Fruit fly (Drosophila melanogaster) whole organism, embryonic: ENCODE data around the gene MESK4.
"Not testable (repeated sequence)": the region's sequence is repeated elsewhere in the genome, so short reads cannot be mapped to it uniquely, and the experiment has no call there.

Experiments
- CG10321 ChIP-seq: fragments of 200-800 bp; sonication (Bioruptor generic); IDR thresholded peaks from 2 replicates; pipeline ENCODE4 v1.3.6; 2022; ENCODE audit warnings: missing biosample characterization, missing genetic modification characterization
- CG11093 ChIP-seq: fragments of 200-800 bp; sonication (Bioruptor generic); IDR thresholded peaks from 3 replicates; pipeline ENCODE4 v1.3.6; 2022; ENCODE audit warnings: missing biosample characterization, missing genetic modification characterization
- CG11456 ChIP-seq: fragments of 200-800 bp; sonication (Bioruptor generic); IDR thresholded peaks from 3 replicates; pipeline ENCODE4 v1.3.6; 2022; ENCODE audit warnings: missing biosample characterization, missing genetic modification characterization
- CG11695 ChIP-seq: fragments of 200-800 bp; sonication (Bioruptor generic); IDR thresholded peaks from 3 replicates; pipeline ENCODE4 v1.3.6; 2022; ENCODE audit warnings: missing biosample characterization, missing genetic modification characterization
- CG12942 ChIP-seq: fragments of 200-800 bp; sonication (Bioruptor generic); optimal IDR thresholded peaks from 3 replicates; lab custom pipeline; 2016; ENCODE audit warnings: missing biosample characterization, missing genetic modification characterization
- CG13894 ChIP-seq: fragments of 200-800 bp; sonication (Bioruptor generic); optimal IDR thresholded peaks from 3 replicates; lab custom pipeline; 2018; ENCODE audit warnings: missing biosample characterization, mild to moderate bottlenecking, missing genetic modification characterization, moderate library complexity
- CG14860 ChIP-seq: fragments of 200-800 bp; sonication (Bioruptor generic); IDR thresholded peaks from 3 replicates; pipeline ENCODE4 v1.3.6; 2022; ENCODE audit warnings: missing biosample characterization, missing genetic modification characterization; ENCODE audit not compliant: partially characterized antibody
- CG1529 ChIP-seq: fragments of 200-800 bp; sonication (Bioruptor generic); optimal IDR thresholded peaks from 3 replicates; lab custom pipeline; 2018; ENCODE audit warnings: missing biosample characterization, missing genetic modification characterization
- CG16815 ChIP-seq: fragments of 200-800 bp; sonication (Bioruptor generic); optimal IDR thresholded peaks from 3 replicates; lab custom pipeline; 2017; ENCODE audit warnings: missing biosample characterization, mild to moderate bottlenecking, missing genetic modification characterization
- CG16863 ChIP-seq: fragments of 200-800 bp; sonication (Bioruptor generic); optimal IDR thresholded peaks from 3 replicates; lab custom pipeline; 2016; ENCODE audit warnings: missing biosample characterization, missing genetic modification characterization
- CG17912 ChIP-seq: fragments of 200-800 bp; sonication (Bioruptor generic); optimal IDR thresholded peaks from 2 replicates; lab custom pipeline; 2018; ENCODE audit warnings: missing biosample characterization, mild to moderate bottlenecking, missing genetic modification characterization
- CG1832 ChIP-seq: fragments of 200-800 bp; sonication (Bioruptor generic); optimal IDR thresholded peaks from 2 replicates; lab custom pipeline; 2017; ENCODE audit warnings: missing biosample characterization, mild to moderate bottlenecking, missing genetic modification characterization, inconsistent platforms
- CG32532 ChIP-seq: fragments of 200-800 bp; sonication (Bioruptor generic); IDR thresholded peaks from 2 replicates; pipeline ENCODE4 v1.3.6; 2022; ENCODE audit warnings: missing biosample characterization, missing genetic modification characterization
- CG32772 ChIP-seq: fragments of 200-800 bp; sonication (Bioruptor generic); IDR thresholded peaks from 2 replicates; pipeline ENCODE4 v1.3.6; 2022; ENCODE audit warnings: missing biosample characterization, missing genetic modification characterization
- CG6272 ChIP-seq: fragments of 200-800 bp; sonication (Bioruptor generic); IDR thresholded peaks from 2 replicates; pipeline ENCODE4 v1.3.6; 2022; ENCODE audit warnings: missing biosample characterization, missing genetic modification characterization
- CG6765 ChIP-seq: fragments of 200-800 bp; sonication (Bioruptor generic); optimal IDR thresholded peaks from 3 replicates; lab custom pipeline; 2017; ENCODE audit warnings: missing biosample characterization, mild to moderate bottlenecking, missing genetic modification characterization
- CG7987 ChIP-seq: fragments of 200-800 bp; sonication (Bioruptor generic); optimal IDR thresholded peaks from 2 replicates; lab custom pipeline; 2018; ENCODE audit warnings: missing biosample characterization, mild to moderate bottlenecking, missing genetic modification characterization, moderate library complexity
- Deaf1 ChIP-seq: fragments of 200-800 bp; optimal IDR thresholded peaks from 3 replicates; lab custom pipeline; 2019; ENCODE audit warnings: missing biosample characterization, mild to moderate bottlenecking, missing genetic modification characterization, moderate library complexity
- Dref ChIP-seq: fragments of 200-800 bp; sonication (Bioruptor generic); IDR thresholded peaks from 2 replicates; pipeline ENCODE4 v1.3.6; 2022; ENCODE audit warnings: missing biosample characterization, missing genetic modification characterization
- Drgx ChIP-seq: fragments of 200-800 bp; sonication (Bioruptor generic); IDR thresholded peaks from 2 replicates; pipeline ENCODE4 v1.3.6; 2022; ENCODE audit warnings: missing biosample characterization, missing genetic modification characterization
- Fer1 ChIP-seq: fragments of 200-800 bp; sonication (Bioruptor generic); optimal IDR thresholded peaks from 2 replicates; lab custom pipeline; 2017; ENCODE audit warnings: missing biosample characterization, mild to moderate bottlenecking, missing genetic modification characterization
- GATAe ChIP-seq: fragments of 200-800 bp; sonication (Bioruptor generic); conservative IDR thresholded peaks from 2 replicates; pipeline ENCODE4 v1.3.6; 2022; ENCODE audit warnings: missing biosample characterization, missing genetic modification characterization
- Med ChIP-seq: fragments of 200-800 bp; sonication (Bioruptor generic); peaks from one replicate; lab custom pipeline; 2016; ENCODE audit warnings: missing biosample characterization, missing genetic modification characterization, mild to moderate bottlenecking, inconsistent platforms, moderate library complexity
- Nf-YB ChIP-seq: fragments of 200-800 bp; sonication (Bioruptor generic); optimal IDR thresholded peaks from 3 replicates; lab custom pipeline; 2019; ENCODE audit warnings: missing biosample characterization, mild to moderate bottlenecking, missing genetic modification characterization, moderate library complexity
- Nf-YC ChIP-seq: fragments of 200-800 bp; optimal IDR thresholded peaks from 3 replicates; lab custom pipeline; 2019; ENCODE audit warnings: missing biosample characterization, mild to moderate bottlenecking, missing genetic modification characterization, moderate library complexity
- Ptx1 ChIP-seq: fragments of 200-800 bp; sonication (Bioruptor generic); IDR thresholded peaks from 2 replicates; pipeline ENCODE4 v1.3.6; 2022; ENCODE audit warnings: missing biosample characterization, missing genetic modification characterization
- Sox100B ChIP-seq: fragments of 200-800 bp; sonication (Bioruptor generic); optimal IDR thresholded peaks from 3 replicates; lab custom pipeline; 2018; ENCODE audit warnings: missing biosample characterization, mild to moderate bottlenecking, missing genetic modification characterization
- abd-A ChIP-seq: fragments of 200-800 bp; sonication (Bioruptor generic); optimal IDR thresholded peaks from 3 replicates; lab custom pipeline; 2019; ENCODE audit warnings: missing biosample characterization, mild to moderate bottlenecking, missing genetic modification characterization, moderate library complexity
- ac ChIP-seq: fragments of 200-800 bp; sonication (Bioruptor generic); optimal IDR thresholded peaks from 3 replicates; lab custom pipeline; 2017; ENCODE audit warnings: missing biosample characterization, mild to moderate bottlenecking, missing genetic modification characterization
- cg ChIP-seq: fragments of 200-800 bp; sonication (Bioruptor generic); optimal IDR thresholded peaks from 3 replicates; lab custom pipeline; 2019; ENCODE audit warnings: missing biosample characterization, mild to moderate bottlenecking, missing genetic modification characterization, moderate library complexity
- dm ChIP-seq: fragments of 200-800 bp; sonication (Bioruptor generic); optimal IDR thresholded peaks from 3 replicates; lab custom pipeline; 2016; ENCODE audit warnings: missing biosample characterization, missing genetic modification characterization
- dmrt99B ChIP-seq: fragments of 200-800 bp; sonication (Bioruptor generic); optimal IDR thresholded peaks from 2 replicates; lab custom pipeline; 2018; ENCODE audit warnings: missing biosample characterization, mild to moderate bottlenecking, missing genetic modification characterization, moderate library complexity
- ewg ChIP-seq: fragments of 200-800 bp; sonication (Bioruptor generic); optimal IDR thresholded peaks from 3 replicates; lab custom pipeline; 2017; ENCODE audit warnings: mild to moderate bottlenecking, missing biosample characterization, missing genetic modification reagents, missing genetic modification characterization
- h ChIP-seq: fragments of >200 bp; optimal IDR thresholded peaks from 2 replicates; lab custom pipeline; 2017
- nerfin-1 ChIP-seq: fragments of 200-800 bp; sonication (Bioruptor generic); optimal IDR thresholded peaks from 3 replicates; lab custom pipeline; 2019; ENCODE audit warnings: missing biosample characterization, mild to moderate bottlenecking, missing genetic modification characterization, moderate library complexity
- nerfin-2 ChIP-seq: fragments of 200-800 bp; sonication (Bioruptor generic); IDR thresholded peaks from 2 replicates; pipeline ENCODE4 v1.3.6; 2022; ENCODE audit warnings: missing biosample characterization, missing genetic modification characterization; ENCODE audit not compliant: partially characterized antibody
- sc ChIP-seq, 3 experiments: fragments of >200 bp in 2 of 3; fragments of 200-800 bp in 1 of 3; sonication (Bioruptor generic) in 1 of 3; optimal IDR thresholded peaks; 2 replicates in 2 of 3; 3 replicates in 1 of 3; lab custom pipeline; 2017; ENCODE audit warnings: mild to moderate bottlenecking in 1 of 3, missing biosample characterization in 1 of 3, missing genetic modification characterization in 1 of 3, missing genetic modification reagents in 1 of 3
- seq ChIP-seq: fragments of 200-800 bp; sonication (Bioruptor generic); IDR thresholded peaks from 2 replicates; pipeline ENCODE4 v1.3.6; 2022; ENCODE audit warnings: missing biosample characterization, missing genetic modification characterization
- sima ChIP-seq: fragments of 200-800 bp; sonication (Bioruptor generic); optimal IDR thresholded peaks from 2 replicates; lab custom pipeline; 2016; ENCODE audit warnings: missing biosample characterization, missing genetic modification characterization
- slou ChIP-seq: fragments of 200-800 bp; sonication (Bioruptor generic); optimal IDR thresholded peaks from 3 replicates; lab custom pipeline; 2016; ENCODE audit warnings: missing biosample characterization, missing genetic modification characterization
- toy ChIP-seq: fragments of 200-800 bp; sonication (Bioruptor generic); IDR thresholded peaks from 2 replicates; pipeline ENCODE4 v1.3.6; 2022; ENCODE audit warnings: missing biosample characterization, missing genetic modification characterization
- vnd ChIP-seq: fragments of 200-800 bp; sonication (Bioruptor generic); IDR thresholded peaks from 3 replicates; pipeline ENCODE4 v1.3.6; 2022; ENCODE audit warnings: missing biosample characterization, missing genetic modification characterization; ENCODE audit not compliant: partially characterized antibody
- zfh2 ChIP-seq: fragments of 200-800 bp; sonication (Bioruptor generic); optimal IDR thresholded peaks from 2 replicates; lab custom pipeline; 2016; ENCODE audit warnings: missing biosample characterization, missing genetic modification characterization

MESK4 gene

DNA sequence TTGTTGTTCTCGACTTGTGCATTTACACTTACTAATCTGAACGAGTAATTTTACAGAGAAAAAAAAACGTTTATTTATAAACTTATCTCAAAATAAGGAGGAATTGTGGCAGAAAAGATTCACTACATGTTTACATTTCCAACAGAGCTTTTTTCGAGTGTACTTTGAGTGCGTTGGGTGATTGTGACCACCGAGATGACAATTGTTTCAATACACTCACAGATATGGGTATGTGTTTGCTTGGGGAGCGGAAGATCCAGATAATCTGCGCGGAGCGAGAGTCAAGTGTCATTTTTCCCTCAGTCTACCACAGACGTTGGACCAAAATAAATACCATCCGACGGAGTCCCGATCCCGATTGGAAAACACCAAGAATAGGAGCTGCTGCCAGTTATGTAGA, at the start of gene MESK4:
Gene MESK4, plus strand, starts transcription at position 301 of the 400 bp plus-strand sequence.
- not testable (repeated sequence) for TF ChIP-seq GATAe (GFP tag; lab: Robert Waterston, UW); nerfin-2; dmrt99B (tag; lab: Kevin White, UChicago)

DNA sequence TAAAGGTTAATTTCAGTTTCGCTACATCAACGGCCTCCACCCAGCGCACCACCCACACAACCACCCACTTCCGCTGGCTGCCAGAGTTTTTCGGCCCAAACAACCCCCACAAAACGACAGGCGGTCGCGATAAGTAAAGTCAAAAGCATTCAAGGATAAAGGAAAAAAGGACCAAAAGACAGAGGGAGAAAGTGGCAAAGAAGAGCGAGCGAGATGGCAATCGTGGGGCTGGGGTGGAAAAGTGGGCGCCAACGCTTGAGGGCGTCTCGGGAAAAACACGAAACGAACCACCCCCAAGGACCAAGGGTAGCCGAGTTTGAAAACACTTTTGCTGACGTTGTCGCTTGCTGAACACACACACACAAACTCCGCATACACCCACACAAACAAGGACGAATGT, 48.1 kb upstream of the MESK4 start:
- no peak for TF ChIP-seq CG32532 (GFP tag; lab: Robert Waterston, UW)
- TF ChIP-seq sc (optimal IDR thresholded peaks at IDR 0.05; lab: Kevin White, UChicago), result no peak
- no peak for TF ChIP-seq sc (GFP tag; optimal IDR thresholded peaks at IDR 0.05; lab: Kevin White, UChicago)
- peak; percentile 45 for TF ChIP-seq cg (GFP tag; lab: Kevin White, UChicago)
- peak; percentile 75 for TF ChIP-seq Nf-YB
- no peak for TF ChIP-seq CG11695 (GFP tag; lab: Robert Waterston, UW)
- TF ChIP-seq CG6272, result no peak
- TF ChIP-seq CG11093, result no peak
- TF ChIP-seq ac, result no peak
- TF ChIP-seq h (lab: Kevin White, UChicago), result no peak
- TF ChIP-seq abd-A (tag; lab: Kevin White, UChicago), result peak; percentile 66
- no peak for TF ChIP-seq dm
- TF ChIP-seq CG17912 (GFP tag; lab: Kevin White, UChicago), result no peak
- TF ChIP-seq zfh2 (GFP tag; lab: Kevin White, UChicago), result no peak
- peak; percentile 42 for TF ChIP-seq ewg (GFP tag; lab: Kevin White, UChicago)
- no peak for TF ChIP-seq CG7987 (GFP tag; lab: Kevin White, UChicago)
- TF ChIP-seq Fer1 (GFP tag; lab: Kevin White, UChicago), result no peak
- no peak for TF ChIP-seq CG13894 (tag; lab: Kevin White, UChicago)
- TF ChIP-seq CG1832 (GFP tag; lab: Kevin White, UChicago), result peak; percentile 66
- no peak for TF ChIP-seq CG1529 (GFP tag; lab: Kevin White, UChicago)
- TF ChIP-seq CG12942, result no peak
- TF ChIP-seq Deaf1 (tag; lab: Kevin White, UChicago), result peak; percentile 85
- TF ChIP-seq toy, result no peak
- no peak for TF ChIP-seq CG16815 (GFP tag; lab: Kevin White, UChicago)
- peak; percentile 91 for TF ChIP-seq Nf-YC
- no peak for TF ChIP-seq Dref (GFP tag; lab: Robert Waterston, UW)
- TF ChIP-seq CG10321 (GFP tag; lab: Robert Waterston, UW), result peak; percentile 33; the same call in 1 of the 2 replicates
- TF ChIP-seq Sox100B (GFP tag; lab: Kevin White, UChicago), result no peak
- no peak for TF ChIP-seq slou (GFP tag; lab: Kevin White, UChicago)
- TF ChIP-seq Drgx (GFP tag; lab: Robert Waterston, UW), result no peak
- no peak for TF ChIP-seq vnd (GFP tag; lab: Robert Waterston, UW)
- no peak for TF ChIP-seq CG6765 (GFP tag; lab: Kevin White, UChicago)
- no peak for TF ChIP-seq sima (GFP tag; lab: Kevin White, UChicago)
- TF ChIP-seq CG11456 (GFP tag; lab: Robert Waterston, UW), result no peak
- TF ChIP-seq seq (GFP tag; lab: Robert Waterston, UW), result peak; percentile 95
- TF ChIP-seq CG16863 (GFP tag; lab: Kevin White, UChicago), result no peak
- TF ChIP-seq CG32772 (GFP tag; lab: Robert Waterston, UW), result no peak
- TF ChIP-seq nerfin-1 (tag; lab: Kevin White, UChicago), result no peak
- no peak for TF ChIP-seq CG14860 (GFP tag; lab: Robert Waterston, UW)
- no peak for TF ChIP-seq Ptx1 (GFP tag; lab: Robert Waterston, UW)
- peak; percentile 40 for TF ChIP-seq Med
